Worm (Caenorhabditis elegans) whole organism, L2 larva: ENCODE results near the gene C06B8.2.

Source experiments
- C34F6.9 ChIP-seq: fragments of 150-350 bp; optimal IDR thresholded peaks from 2 replicates; lab custom pipeline; 2014; ENCODE audit warnings: missing biosample characterization, missing genetic modification characterization
- ZK546.5 ChIP-seq: sonication (generic microtip); optimal IDR thresholded peaks from 2 replicates; lab custom pipeline; 2017; ENCODE audit warnings: missing biosample characterization, missing genetic modification characterization
- alr-1 ChIP-seq: fragments of 150-350 bp; optimal IDR thresholded peaks from 2 replicates; lab custom pipeline; 2014; ENCODE audit warnings: missing biosample characterization, missing genetic modification characterization
- aly-2 ChIP-seq: fragments of 150-350 bp; optimal IDR thresholded peaks from 2 replicates; lab custom pipeline; 2014; ENCODE audit warnings: missing biosample characterization, missing genetic modification characterization
- ama-1 ChIP-seq: fragments of 150-350 bp; optimal IDR thresholded peaks from 2 replicates; lab custom pipeline; 2018; ENCODE audit warnings: inconsistent platforms
- blmp-1 ChIP-seq: sonication (generic microtip); optimal IDR thresholded peaks from 2 replicates; lab custom pipeline; 2017; ENCODE audit warnings: missing genetic modification characterization, mild to moderate bottlenecking, missing compliant biosample characterization, antibody characterized with exemption, moderate library complexity; ENCODE audit not compliant: insufficient read depth
- ceh-16 ChIP-seq: fragments of 150-350 bp; optimal IDR thresholded peaks from 2 replicates; lab custom pipeline; 2014; ENCODE audit warnings: missing biosample characterization, missing genetic modification characterization
- ceh-82 ChIP-seq: fragments of 150-350 bp; optimal IDR thresholded peaks from 2 replicates; lab custom pipeline; 2014; ENCODE audit warnings: missing biosample characterization, missing genetic modification characterization
- dmd-4 ChIP-seq: sonication (generic microtip); optimal IDR thresholded peaks from 2 replicates; lab custom pipeline; 2017; ENCODE audit warnings: missing biosample characterization, missing genetic modification characterization
- elt-1 ChIP-seq: fragments of 150-350 bp; optimal IDR thresholded peaks from 2 replicates; lab custom pipeline; 2014; ENCODE audit warnings: missing biosample characterization, missing genetic modification characterization
- lin-11 ChIP-seq: fragments of 150-350 bp; sonication (generic microtip); optimal IDR thresholded peaks from 2 replicates; lab custom pipeline; 2014; ENCODE audit warnings: missing biosample characterization, missing genetic modification characterization, inconsistent platforms, mixed read lengths
- lin-39 ChIP-seq: fragments of 150-350 bp; optimal IDR thresholded peaks from 2 replicates; lab custom pipeline; 2014; ENCODE audit warnings: missing biosample characterization, missing genetic modification reagents, missing genetic modification characterization
- lsy-2 ChIP-seq, 2 experiments: fragments of 150-350 bp in 1 of 2; sonication (generic microtip) in 1 of 2; optimal IDR thresholded peaks; 2 replicates each; lab custom pipeline; 2014 to 2017; ENCODE audit warnings: missing biosample characterization in 2 of 2, missing genetic modification characterization in 2 of 2
- mab-5 ChIP-seq: fragments of 150-350 bp; optimal IDR thresholded peaks from 2 replicates; lab custom pipeline; 2014; ENCODE audit warnings: missing biosample characterization, missing genetic modification characterization
- mdl-1 ChIP-seq, 2 experiments: fragments of 150-350 bp in 1 of 2; sonication (generic microtip) in 1 of 2; optimal IDR thresholded peaks; 2 replicates each; lab custom pipeline; 2017; ENCODE audit warnings: missing biosample characterization in 2 of 2, missing genetic modification characterization in 2 of 2
- nhr-11 ChIP-seq: fragments of 150-350 bp; optimal IDR thresholded peaks from 2 replicates; lab custom pipeline; 2014; ENCODE audit warnings: missing biosample characterization, missing genetic modification characterization
- nhr-12 ChIP-seq: fragments of 150-350 bp; optimal IDR thresholded peaks from 2 replicates; lab custom pipeline; 2014; ENCODE audit warnings: missing biosample characterization, missing genetic modification characterization
- nhr-129 ChIP-seq: fragments of 150-350 bp; optimal IDR thresholded peaks from 2 replicates; lab custom pipeline; 2014; ENCODE audit warnings: missing biosample characterization, missing genetic modification characterization
- nhr-23 ChIP-seq: fragments of 150-350 bp; optimal IDR thresholded peaks from 2 replicates; lab custom pipeline; 2014; ENCODE audit warnings: missing biosample characterization, missing genetic modification reagents, missing genetic modification characterization
- nhr-25 ChIP-seq: fragments of 150-350 bp; sonication (generic microtip); optimal IDR thresholded peaks from 3 replicates; lab custom pipeline; 2014; ENCODE audit warnings: missing biosample characterization, missing genetic modification characterization
- nhr-77 ChIP-seq: fragments of 150-350 bp; optimal IDR thresholded peaks from 2 replicates; lab custom pipeline; 2014; ENCODE audit warnings: missing biosample characterization, missing genetic modification characterization
- peb-1 ChIP-seq: fragments of 150-350 bp; optimal IDR thresholded peaks from 2 replicates; lab custom pipeline; 2014; ENCODE audit warnings: missing biosample characterization, missing genetic modification characterization
- sem-4 ChIP-seq: fragments of 150-350 bp; optimal IDR thresholded peaks from 2 replicates; lab custom pipeline; 2014; ENCODE audit warnings: missing biosample characterization, missing genetic modification reagents, missing genetic modification characterization
- skn-1 ChIP-seq: sonication (generic microtip); optimal IDR thresholded peaks from 2 replicates; lab custom pipeline; 2017; ENCODE audit warnings: missing biosample characterization, missing genetic modification characterization
- sma-3 ChIP-seq: sonication (generic microtip); optimal IDR thresholded peaks from 2 replicates; lab custom pipeline; 2016; ENCODE audit warnings: missing genetic modification reagents, missing genetic modification characterization, missing compliant biosample characterization
- sma-9 ChIP-seq, 2 experiments: fragments of 150-350 bp in 1 of 2; sonication (generic microtip) in 1 of 2; optimal IDR thresholded peaks; 2 replicates each; lab custom pipeline; 2014 to 2016; ENCODE audit warnings: missing genetic modification characterization in 2 of 2, mild to moderate bottlenecking in 1 of 2, missing biosample characterization in 1 of 2, missing compliant biosample characterization in 1 of 2, missing genetic modification reagents in 1 of 2, moderate library complexity in 1 of 2
- snpc-4 ChIP-seq: fragments of 150-350 bp; optimal IDR thresholded peaks from 2 replicates; lab custom pipeline; 2014; ENCODE audit warnings: missing biosample characterization, missing genetic modification characterization
- unc-39 ChIP-seq: fragments of 150-350 bp; optimal IDR thresholded peaks from 2 replicates; lab custom pipeline; 2014; ENCODE audit warnings: missing biosample characterization, missing genetic modification characterization
- unc-55 ChIP-seq: fragments of 150-350 bp; sonication (generic microtip); optimal IDR thresholded peaks from 3 replicates; lab custom pipeline; 2014; ENCODE audit warnings: missing biosample characterization, missing genetic modification reagents, missing genetic modification characterization
- unc-62 ChIP-seq: fragments of 150-350 bp; optimal IDR thresholded peaks from 2 replicates; lab custom pipeline; 2014; ENCODE audit warnings: missing biosample characterization, missing genetic modification reagents, missing genetic modification characterization
- zag-1 ChIP-seq: fragments of 150-350 bp; optimal IDR thresholded peaks from 2 replicates; lab custom pipeline; 2014; ENCODE audit warnings: missing biosample characterization, missing genetic modification characterization
- ztf-11 ChIP-seq: sonication (generic microtip); optimal IDR thresholded peaks from 2 replicates; lab custom pipeline; 2017; ENCODE audit warnings: missing biosample characterization, missing genetic modification characterization

The C06B8.2 gene

DNA sequence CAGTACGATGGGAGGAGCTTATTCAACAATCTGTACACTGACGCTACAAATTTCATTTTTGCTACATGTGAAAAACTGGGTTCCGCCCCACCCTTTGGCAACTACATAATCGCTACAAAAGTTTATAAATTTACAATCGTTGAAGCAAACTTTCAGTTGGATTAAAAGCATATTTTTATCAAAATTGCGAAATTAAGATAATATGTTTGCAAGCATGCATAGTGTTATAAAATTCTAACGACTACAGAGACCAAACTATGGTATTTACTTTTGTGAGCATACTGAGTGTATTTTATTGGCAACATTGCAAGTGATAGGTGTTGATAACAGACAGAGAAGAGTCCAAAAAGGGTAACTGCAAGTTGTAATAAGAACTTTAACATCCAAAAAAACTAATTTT lies at the start of gene C06B8.2:
Gene C06B8.2 (minus strand): TSS at position 153 of the 400 bp plus-strand sequence.
- TF ChIP-seq ZK546.5 (tag; lab: Kevin White, UChicago) = no peak
- no peak for TF ChIP-seq sma-3 (GFP tag; lab: Kevin White, UChicago)
- no peak for TF ChIP-seq nhr-77 (tag; lab: Kevin White, UChicago)
- TF ChIP-seq dmd-4 (tag; lab: Kevin White, UChicago) = no peak
- TF ChIP-seq unc-55 (GFP tag; lab: Kevin White, UChicago) = no peak
- no peak for TF ChIP-seq nhr-23
- no peak for TF ChIP-seq nhr-12
- no peak for TF ChIP-seq skn-1 (tag; lab: Kevin White, UChicago)
- TF ChIP-seq unc-62 (GFP tag; lab: Kevin White, UChicago) = no peak

DNA sequence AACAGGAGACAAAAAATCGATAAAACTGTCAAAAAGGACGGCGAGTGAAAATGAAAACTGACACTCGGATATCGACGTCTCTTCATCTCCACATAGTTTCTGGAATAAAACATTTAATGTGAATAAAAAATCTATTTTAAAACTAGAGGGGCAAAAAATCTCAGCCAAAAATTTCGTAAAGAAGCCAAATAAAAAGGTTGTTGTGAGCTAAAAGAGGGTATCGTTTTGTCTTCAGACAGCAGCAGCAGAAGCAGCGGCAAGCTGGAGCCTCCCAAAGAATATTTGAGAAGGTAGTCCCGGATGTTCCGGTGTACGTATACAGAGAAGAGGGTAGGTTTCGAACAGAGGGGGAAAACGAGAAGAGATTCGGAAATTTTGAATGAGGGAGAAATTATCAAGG lies 43.4 kb upstream of the C06B8.2 start, which contains the start of gene lgc-31:
Gene lgc-31 (minus strand): TSS at position 101 of the 400 bp plus-strand sequence.
- TF ChIP-seq unc-39 (tag; lab: Kevin White, UChicago) = no peak
- TF ChIP-seq zag-1 (tag; lab: Kevin White, UChicago) = no peak
- no peak for TF ChIP-seq snpc-4
- TF ChIP-seq alr-1 = no peak
- TF ChIP-seq lsy-2 (tag; optimal IDR thresholded peaks at IDR 0.05; lab: Kevin White, UChicago) = no peak
- TF ChIP-seq ama-1 (lab: Kevin White, UChicago) = no peak
- no peak for TF ChIP-seq ceh-16
- TF ChIP-seq nhr-23 = no peak
- no peak for TF ChIP-seq aly-2

- peak in 1 of 2 experiments; percentile 29 for TF ChIP-seq lsy-2 (tag; optimal IDR thresholded peaks at IDR 0.05; lab: Kevin White, UChicago)
- TF ChIP-seq sem-4 (tag; lab: Kevin White, UChicago) = no peak
- no peak for TF ChIP-seq elt-1 (tag; lab: Kevin White, UChicago)
- TF ChIP-seq mab-5 (tag; lab: Kevin White, UChicago) = peak; percentile 60
- peak; percentile 20 for TF ChIP-seq zag-1 (tag; lab: Kevin White, UChicago)
- no peak for TF ChIP-seq nhr-11
Measured at ce11 chrV:15520398-15520797, 41.8 kb upstream of the C06B8.2 start.

DNA sequence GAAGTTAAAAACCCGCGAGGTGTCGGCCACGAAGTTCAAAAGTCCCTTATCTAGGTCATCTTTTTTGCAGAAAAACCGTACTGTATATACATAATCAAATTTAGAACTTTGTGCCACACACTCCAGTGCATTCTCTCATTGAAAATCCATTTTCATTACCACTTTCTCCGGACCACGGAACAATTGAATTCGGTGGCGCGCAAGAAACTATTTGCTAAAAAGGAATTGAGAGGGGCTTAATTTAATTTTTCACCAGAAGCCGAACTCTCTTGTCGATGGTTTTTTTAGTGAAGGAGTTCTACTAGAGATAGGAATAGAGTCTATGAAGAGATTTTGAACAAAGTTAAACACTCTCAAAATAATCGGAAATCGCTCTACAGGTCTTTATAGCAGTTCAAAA lies 41.3 kb upstream of the C06B8.2 start:
- no peak for TF ChIP-seq ceh-82 (tag; lab: Kevin White, UChicago)
- TF ChIP-seq nhr-11 = no peak
- TF ChIP-seq nhr-129 (tag; lab: Kevin White, UChicago) = no peak
- no peak for TF ChIP-seq peb-1
- no peak for TF ChIP-seq alr-1
- no peak for TF ChIP-seq blmp-1 (tag; lab: Kevin White, UChicago)
- TF ChIP-seq C34F6.9 (tag; lab: Kevin White, UChicago) = no peak
- no peak for TF ChIP-seq mdl-1 (tag; optimal IDR thresholded peaks at IDR 0.05; lab: Kevin White, UChicago)

ce11 chrV:15517413-15517812 lies 38.9 kb upstream of the C06B8.2 start, which contains the start of gene F21A3.3:
F21A3.3 (plus strand) TSS chrV:15517713.
- TF ChIP-seq C34F6.9 (tag; lab: Kevin White, UChicago) (no peak), lin-39 (no peak), ztf-11 (no peak), snpc-4 (no peak), alr-1 (no peak), mdl-1 (tag; optimal IDR thresholded peaks at IDR 0.05; lab: Kevin White, UChicago) (no peak), lin-11 (tag; lab: Kevin White, UChicago) (no peak), unc-62 (GFP tag; lab: Kevin White, UChicago) (no peak)

ce11 chrV:15516476-15516875 lies 37.9 kb upstream of the C06B8.2 start:
- TF ChIP-seq nhr-25 (tag; lab: Kevin White, UChicago) (no peak), unc-62 (GFP tag; lab: Kevin White, UChicago) (no peak), C34F6.9 (tag; lab: Kevin White, UChicago) (no peak), sma-9 (GFP tag; optimal IDR thresholded peaks at IDR 0.05; lab: Kevin White, UChicago) (no peak), sma-9 (tag; optimal IDR thresholded peaks at IDR 0.05; lab: Kevin White, UChicago) (no peak), lsy-2 (tag; optimal IDR thresholded peaks at IDR 0.05; lab: Kevin White, UChicago) (no peak), peb-1 (no peak), mab-5 (tag; lab: Kevin White, UChicago) (no peak), ceh-16 (no peak)
